Worm (Caenorhabditis elegans) whole organism, L1 larva: ENCODE measurements around the gene D1054.1.

Source experiments
- C16A3.4 ChIP-seq: fragments of 150-350 bp; optimal IDR thresholded peaks from 2 replicates; lab custom pipeline; 2014; ENCODE audit warnings: missing biosample characterization, missing genetic modification characterization
- aha-1 ChIP-seq: fragments of 150-350 bp; optimal IDR thresholded peaks from 2 replicates; lab custom pipeline; 2014; ENCODE audit warnings: missing biosample characterization, missing genetic modification characterization
- blmp-1 ChIP-seq: fragments of 150-350 bp; optimal IDR thresholded peaks from 2 replicates; lab custom pipeline; 2014; ENCODE audit warnings: missing biosample characterization, missing genetic modification characterization
- ceh-8 ChIP-seq: fragments of 200-800 bp; sonication (Bioruptor generic); optimal IDR thresholded peaks from 2 replicates; lab custom pipeline; 2018; ENCODE audit warnings: mild to moderate bottlenecking, missing genetic modification characterization, moderate library complexity, missing compliant biosample characterization
- dpl-1 ChIP-seq, 3 experiments: fragments of 150-350 bp in 2 of 3; sonication (generic microtip) in 1 of 3; optimal IDR thresholded peaks; 2 replicates each; lab custom pipeline; 2014 to 2017; ENCODE audit warnings: missing biosample characterization in 3 of 3, missing genetic modification characterization in 3 of 3, missing genetic modification reagents in 3 of 3
- efl-1 ChIP-seq, 4 experiments: fragments of 150-350 bp; optimal IDR thresholded peaks in 3 of 4; peaks in 1 of 4; 1 replicate in 1 of 4; 2 replicates in 3 of 4; lab custom pipeline; 2014; ENCODE audit warnings: missing biosample characterization in 2 of 4, missing genetic modification characterization in 2 of 4, missing genetic modification reagents in 2 of 4
- egl-13 ChIP-seq: sonication (generic microtip); optimal IDR thresholded peaks from 2 replicates; lab custom pipeline; 2016; ENCODE audit warnings: missing genotype, missing genetic modification reagents, missing genetic modification characterization, missing compliant biosample characterization
- egl-27 ChIP-seq, 2 experiments: fragments of 150-350 bp in 1 of 2; sonication (generic microtip); optimal IDR thresholded peaks; 3 replicates each; lab custom pipeline; 2017 to 2018; ENCODE audit warnings: missing biosample characterization in 2 of 2, missing genetic modification characterization in 2 of 2, missing genetic modification reagents in 2 of 2
- elt-2 ChIP-seq: sonication (generic microtip); optimal IDR thresholded peaks from 2 replicates; lab custom pipeline; 2016; ENCODE audit warnings: missing genetic modification characterization, mild to moderate bottlenecking, inconsistent platforms, missing compliant biosample characterization, missing genetic modification reagents
- elt-3 ChIP-seq, 6 experiments: fragments of 150-350 bp in 1 of 6; sonication (generic microtip); optimal IDR thresholded peaks; 2 replicates each; lab custom pipeline; 2017 to 2018; ENCODE audit warnings: missing biosample characterization in 6 of 6, missing genetic modification characterization in 6 of 6, inconsistent platforms in 1 of 6
- ets-5 ChIP-seq: fragments of 200-800 bp; sonication (Bioruptor generic); IDR thresholded peaks from 2 replicates; pipeline ENCODE4 v1.3.6; 2022; ENCODE audit warnings: missing genetic modification characterization, missing compliant biosample characterization
- fkh-4 ChIP-seq: sonication (generic microtip); optimal IDR thresholded peaks from 2 replicates; lab custom pipeline; 2016; ENCODE audit warnings: missing compliant biosample characterization, missing genetic modification characterization, borderline replicate concordance
- fkh-8 ChIP-seq: sonication (generic microtip); optimal IDR thresholded peaks from 2 replicates; lab custom pipeline; 2016; ENCODE audit warnings: mild to moderate bottlenecking, missing genetic modification characterization, missing compliant biosample characterization
- grh-1 ChIP-seq: fragments of 200-800 bp; sonication (Bioruptor generic); IDR thresholded peaks from 2 replicates; pipeline ENCODE4 v1.3.6; 2022; ENCODE audit warnings: missing genetic modification reagents, missing genetic modification characterization, missing compliant biosample characterization
- hlh-17 ChIP-seq: fragments of 200-800 bp; sonication (Bioruptor generic); optimal IDR thresholded peaks from 2 replicates; lab custom pipeline; 2018; ENCODE audit warnings: missing genetic modification characterization, mild to moderate bottlenecking, missing compliant biosample characterization, moderate library complexity, borderline replicate concordance
- hpl-2 ChIP-seq: fragments of 150-350 bp; optimal IDR thresholded peaks from 2 replicates; lab custom pipeline; 2014; ENCODE audit warnings: missing biosample characterization, missing genetic modification reagents, missing genetic modification characterization
- lin-14 ChIP-seq: fragments of 200-800 bp; sonication (Bioruptor generic); optimal IDR thresholded peaks from 2 replicates; lab custom pipeline; 2018; ENCODE audit warnings: mild to moderate bottlenecking, missing genetic modification characterization, moderate library complexity, missing compliant biosample characterization
- lin-35 ChIP-seq, 2 experiments: fragments of 150-350 bp; optimal IDR thresholded peaks; 2 replicates each; lab custom pipeline; 2014; ENCODE audit warnings: missing biosample characterization in 2 of 2, missing genetic modification characterization in 2 of 2, missing genetic modification reagents in 2 of 2
- lir-3 ChIP-seq: sonication (generic microtip); optimal IDR thresholded peaks from 2 replicates; lab custom pipeline; 2016; ENCODE audit warnings: mild to moderate bottlenecking, missing genetic modification characterization, moderate library complexity, missing compliant biosample characterization; ENCODE audit not compliant: poor library complexity
- lsy-2 ChIP-seq, 2 experiments: fragments of 150-350 bp; optimal IDR thresholded peaks; 2 replicates each; lab custom pipeline; 2014; ENCODE audit warnings: missing biosample characterization in 2 of 2, missing genetic modification characterization in 2 of 2
- mab-9 ChIP-seq: fragments of 200-800 bp; sonication (Bioruptor generic); IDR thresholded peaks from 2 replicates; pipeline ENCODE4 v1.3.6; 2022; ENCODE audit warnings: missing genetic modification reagents, missing genetic modification characterization, missing compliant biosample characterization
- mdl-1 ChIP-seq, 2 experiments: fragments of 150-350 bp; optimal IDR thresholded peaks; 2 replicates each; lab custom pipeline; 2014 to 2017; ENCODE audit warnings: missing biosample characterization in 2 of 2, missing genetic modification characterization in 2 of 2, inconsistent platforms in 1 of 2
- nhr-20 ChIP-seq: sonication (generic microtip); optimal IDR thresholded peaks from 2 replicates; lab custom pipeline; 2016; ENCODE audit warnings: mild to moderate bottlenecking, missing genetic modification characterization, missing compliant biosample characterization
- nhr-71 ChIP-seq: sonication (generic microtip); optimal IDR thresholded peaks from 2 replicates; lab custom pipeline; 2016; ENCODE audit warnings: mild to moderate bottlenecking, missing genetic modification characterization, moderate library complexity, missing compliant biosample characterization
- nhr-77 ChIP-seq: fragments of 150-350 bp; optimal IDR thresholded peaks from 2 replicates; lab custom pipeline; 2014; ENCODE audit warnings: missing biosample characterization, missing genetic modification characterization
- nhr-84 ChIP-seq: sonication (generic microtip); optimal IDR thresholded peaks from 2 replicates; lab custom pipeline; 2017; ENCODE audit warnings: missing biosample characterization, missing genetic modification characterization
- nhr-85 ChIP-seq: sonication (generic microtip); peaks from one replicate; lab custom pipeline; 2016; ENCODE audit warnings: missing genetic modification characterization, inconsistent platforms, missing compliant biosample characterization
- pax-3 ChIP-seq: fragments of 200-800 bp; sonication (Bioruptor generic); optimal IDR thresholded peaks from 2 replicates; lab custom pipeline; 2018; ENCODE audit warnings: mild to moderate bottlenecking, missing genetic modification characterization, moderate library complexity, missing compliant biosample characterization
- skn-1 ChIP-seq: fragments of 150-350 bp; optimal IDR thresholded peaks from 2 replicates; lab custom pipeline; 2014; ENCODE audit warnings: missing biosample characterization, missing genetic modification characterization
- snu-23 ChIP-seq: sonication (generic microtip); optimal IDR thresholded peaks from 2 replicates; lab custom pipeline; 2016; ENCODE audit warnings: missing genetic modification characterization, missing compliant biosample characterization
- tbx-2 ChIP-seq: sonication (generic microtip); optimal IDR thresholded peaks from 2 replicates; lab custom pipeline; 2016; ENCODE audit warnings: missing genetic modification characterization, missing compliant biosample characterization
- unc-130 ChIP-seq: fragments of 150-350 bp; optimal IDR thresholded peaks from 2 replicates; lab custom pipeline; 2017; ENCODE audit warnings: missing biosample characterization, missing genetic modification characterization, inconsistent platforms
- unc-86 ChIP-seq: sonication (generic microtip); optimal IDR thresholded peaks from 2 replicates; lab custom pipeline; 2016; ENCODE audit warnings: missing genetic modification characterization, missing compliant biosample characterization
- xbp-1 ChIP-seq: sonication (generic microtip); optimal IDR thresholded peaks from 2 replicates; lab custom pipeline; 2016; ENCODE audit warnings: missing genetic modification characterization, missing compliant biosample characterization
- zip-4 ChIP-seq: fragments of 200-800 bp; sonication (Bioruptor generic); optimal IDR thresholded peaks from 2 replicates; lab custom pipeline; 2018; ENCODE audit warnings: mild to moderate bottlenecking, missing genetic modification characterization, moderate library complexity, missing compliant biosample characterization

D1054.1 gene

ce11 chrV:10757128-10757527, 12.9 kb downstream of the D1054.1 start:
- TF ChIP-seq ets-5 (no peak), C16A3.4 (no peak), lin-14 (GFP tag; lab: Kevin White, UChicago) (peak; percentile 86), nhr-85 (tag; lab: Kevin White, UChicago) (peak; percentile 89), lin-35 (GFP tag; optimal IDR thresholded peaks at IDR 0.05; lab: Kevin White, UChicago) (peak in 1 of 2 experiments; percentile 12), blmp-1 (peak; percentile 63), xbp-1 (tag; lab: Kevin White, UChicago) (peak; percentile 39), hpl-2 (GFP tag; lab: Kevin White, UChicago) (no peak), aha-1 (tag; lab: Kevin White, UChicago) (no peak), tbx-2 (tag; lab: Kevin White, UChicago) (peak; percentile 2), nhr-71 (tag; lab: Kevin White, UChicago) (peak; percentile 45), skn-1 (peak; percentile 40), snu-23 (GFP tag; lab: Kevin White, UChicago) (peak; percentile 50), mab-9 (GFP tag; lab: Robert Waterston, UW) (no peak), zip-4 (GFP tag; lab: Kevin White, UChicago) (peak; percentile 11), hlh-17 (no peak), nhr-20 (tag; lab: Kevin White, UChicago) (peak; percentile 50), grh-1 (no peak), elt-3 (tag; optimal IDR thresholded peaks at IDR 0.05; lab: Kevin White, UChicago) (peak in 2 of 6 experiments; percentile 15 to 79)

- TF ChIP-seq unc-86 (tag; lab: Kevin White, UChicago) = no peak
- TF ChIP-seq zip-4 (GFP tag; lab: Kevin White, UChicago) = no peak
- TF ChIP-seq lir-3 (tag; lab: Kevin White, UChicago) = no peak
- TF ChIP-seq mdl-1 (tag; optimal IDR thresholded peaks at IDR 0.05; lab: Kevin White, UChicago) = no peak
- TF ChIP-seq egl-27 (tag; optimal IDR thresholded peaks at IDR 0.05; lab: Kevin White, UChicago) = no peak
- TF ChIP-seq aha-1 (tag; lab: Kevin White, UChicago) = no peak
- no peak for TF ChIP-seq dpl-1 (GFP tag; optimal IDR thresholded peaks at IDR 0.05; lab: Kevin White, UChicago)
- no peak for TF ChIP-seq fkh-8 (tag; lab: Kevin White, UChicago)
Measured at ce11 chrV:10756698-10757097, 13.3 kb downstream of the D1054.1 start, which contains the start of gene irld-6. Gene irld-6 (minus strand): TSS chrV:10756798.

ce11 chrV:10754050-10754449, 16.0 kb downstream of the D1054.1 start, which contains the start of gene F28H7.7:
Gene F28H7.7 (minus strand): TSS chrV:10754150.
- TF ChIP-seq nhr-20 (tag; lab: Kevin White, UChicago) = no peak
- no peak for TF ChIP-seq nhr-77
- TF ChIP-seq pax-3 (tag; lab: Kevin White, UChicago) = no peak
- TF ChIP-seq nhr-84 = no peak
- TF ChIP-seq mdl-1 (tag; optimal IDR thresholded peaks at IDR 0.05; lab: Kevin White, UChicago) = no peak
- no peak for TF ChIP-seq egl-13 (tag; lab: Kevin White, UChicago)
- TF ChIP-seq aha-1 (tag; lab: Kevin White, UChicago) = no peak
- TF ChIP-seq unc-130 = no peak
- no peak for TF ChIP-seq ceh-8

ce11 chrV:10750630-10751029, 19.4 kb downstream of the D1054.1 start, which contains the start of gene F28H7.3:
Gene F28H7.3 (minus strand): TSS chrV:10750788.
- no peak for TF ChIP-seq lsy-2 (tag; optimal IDR thresholded peaks at IDR 0.05; lab: Kevin White, UChicago)
- TF ChIP-seq efl-1 (optimal IDR thresholded peaks at IDR 0.05; lab: Kevin White, UChicago) = no peak
- TF ChIP-seq efl-1 (GFP tag; optimal IDR thresholded peaks at IDR 0.05 in 1 of 2; lab: Kevin White, UChicago) = peak in 1 of 2 experiments; percentile 92
- TF ChIP-seq fkh-4 (tag; lab: Kevin White, UChicago) = no peak
- TF ChIP-seq elt-2 (tag; lab: Kevin White, UChicago) = peak; percentile 85
